Worm (Caenorhabditis elegans): ENCODE data around the gene ska-3.
A peak's percentile ranks its signal among the peaks of the same experiment; 100 is the strongest.

DNA sequence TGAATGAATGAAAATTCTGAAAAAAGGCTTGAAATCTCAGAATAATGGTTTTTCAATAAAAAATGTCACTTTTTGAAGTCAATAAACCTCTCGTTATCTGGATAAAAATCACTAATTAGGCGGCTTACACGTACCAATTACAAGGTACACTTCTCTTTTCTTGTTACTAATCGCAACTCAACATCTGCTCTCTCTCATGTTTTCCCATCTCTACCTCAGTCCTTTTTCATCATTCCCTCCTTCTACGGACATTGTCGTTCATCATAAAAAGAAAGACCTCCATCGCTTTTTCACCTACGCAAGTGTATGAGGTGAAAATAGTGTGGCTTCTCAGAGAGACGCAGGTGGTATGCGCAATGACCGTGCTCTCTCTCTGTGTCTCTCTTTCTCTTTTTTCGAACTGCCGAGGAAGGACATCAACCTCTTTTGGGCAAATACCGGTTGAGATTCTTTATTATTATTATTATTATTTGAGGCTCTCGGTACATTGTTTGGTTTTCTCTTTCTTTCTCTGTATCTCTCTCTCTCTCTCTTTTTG is 10.8 kb downstream of the ska-3 start:
- TF ChIP-seq nhr-25 (tag; optimal IDR thresholded peaks at IDR 0.05) (peak; percentile 31), ama-1 (optimal IDR thresholded peaks at IDR 0.05) (no peak), ztf-4 (tag; optimal IDR thresholded peaks at IDR 0.05) (no peak), nhr-11 (tag; optimal IDR thresholded peaks at IDR 0.05) (no peak), nhr-77 (tag; optimal IDR thresholded peaks at IDR 0.05) (no peak), ceh-82 (tag; optimal IDR thresholded peaks at IDR 0.05) (no peak), unc-55 (GFP tag; optimal IDR thresholded peaks at IDR 0.05) (no peak)

Data from whole organism, L2 larva.